Fruit fly (Drosophila melanogaster) whole organism, embryonic: Measurements from ENCODE around the gene Lamtor5.

ENCODE experiments used
- Atf-2 ChIP-seq: fragments of 200-800 bp; sonication (Bioruptor generic); optimal IDR thresholded peaks from 2 replicates; lab custom pipeline; 2016; ENCODE audit warnings: missing biosample characterization, missing genetic modification characterization
- Atf6 ChIP-seq: fragments of 200-800 bp; sonication (Bioruptor generic); IDR thresholded peaks from 2 replicates; pipeline ENCODE4 v1.3.6; 2022; ENCODE audit warnings: missing biosample characterization, missing genetic modification characterization
- CG11560 ChIP-seq: fragments of 200-800 bp; sonication (Bioruptor generic); IDR thresholded peaks from 3 replicates; pipeline ENCODE4 v1.3.6; 2022; ENCODE audit warnings: missing biosample characterization, missing genetic modification characterization
- CG12236 ChIP-seq: fragments of 200-800 bp; sonication (Bioruptor generic); optimal IDR thresholded peaks from 2 replicates; lab custom pipeline; 2016; ENCODE audit warnings: missing biosample characterization, missing genetic modification characterization
- CG13287 ChIP-seq: fragments of 200-800 bp; sonication (Bioruptor generic); IDR thresholded peaks from 2 replicates; pipeline ENCODE4 v1.3.6; 2022; ENCODE audit warnings: missing biosample characterization, missing genetic modification characterization; ENCODE audit not compliant: partially characterized antibody
- CG14667 ChIP-seq: fragments of 200-800 bp; sonication (Bioruptor generic); IDR thresholded peaks from 2 replicates; pipeline ENCODE4 v1.3.6; 2022; ENCODE audit warnings: missing biosample characterization, missing genetic modification characterization
- CG17568 ChIP-seq: fragments of 200-800 bp; sonication (Bioruptor generic); optimal IDR thresholded peaks from 2 replicates; lab custom pipeline; 2018; ENCODE audit warnings: missing biosample characterization, mild to moderate bottlenecking, missing genetic modification characterization, moderate library complexity
- CG18599 ChIP-seq: fragments of 200-800 bp; sonication (Bioruptor generic); optimal IDR thresholded peaks from 3 replicates; lab custom pipeline; 2017; ENCODE audit warnings: missing biosample characterization, missing genetic modification characterization, mild to moderate bottlenecking, moderate library complexity, missing genetic modification reagents
- CG2678 ChIP-seq: fragments of 200-800 bp; sonication (Bioruptor generic); optimal IDR thresholded peaks from 3 replicates; lab custom pipeline; 2019; ENCODE audit warnings: missing biosample characterization, mild to moderate bottlenecking, missing genetic modification characterization, moderate library complexity
- CG2875 ChIP-seq: fragments of 200-800 bp; sonication (Bioruptor generic); optimal IDR thresholded peaks from 2 replicates; lab custom pipeline; 2017; ENCODE audit warnings: missing biosample characterization, mild to moderate bottlenecking, missing genetic modification characterization, missing genetic modification reagents
- CG2889 ChIP-seq: fragments of 200-800 bp; sonication (Bioruptor generic); IDR thresholded peaks from 3 replicates; pipeline ENCODE4 v1.3.6; 2022; ENCODE audit warnings: missing biosample characterization, missing genetic modification characterization
- CG30020 ChIP-seq: fragments of 200-800 bp; optimal IDR thresholded peaks from 2 replicates; lab custom pipeline; 2019; ENCODE audit warnings: missing biosample characterization, mild to moderate bottlenecking, missing genetic modification characterization, moderate library complexity
- CG3065 ChIP-seq: fragments of 200-800 bp; sonication (Bioruptor generic); optimal IDR thresholded peaks from 2 replicates; lab custom pipeline; 2016; ENCODE audit warnings: missing biosample characterization, missing genetic modification characterization
- CG3726 ChIP-seq: fragments of 200-800 bp; sonication (Bioruptor generic); IDR thresholded peaks from 3 replicates; pipeline ENCODE4, ENCODE4 v1.3.6; 2022; ENCODE audit warnings: missing biosample characterization, missing genetic modification characterization
- CG4617 ChIP-seq: fragments of 200-800 bp; sonication (Bioruptor generic); optimal IDR thresholded peaks from 3 replicates; lab custom pipeline; 2016; ENCODE audit warnings: missing biosample characterization, missing genetic modification characterization, borderline replicate concordance
- CG6683 ChIP-seq: fragments of 200-800 bp; sonication (Bioruptor generic); optimal IDR thresholded peaks from 2 replicates; lab custom pipeline; 2017; ENCODE audit warnings: missing biosample characterization, mild to moderate bottlenecking, missing genetic modification characterization, missing genetic modification reagents
- CG6791 ChIP-seq: fragments of 200-800 bp; sonication (Bioruptor generic); IDR thresholded peaks from 3 replicates; pipeline ENCODE4 v1.3.6; 2022; ENCODE audit warnings: missing biosample characterization, missing genetic modification characterization; ENCODE audit not compliant: partially characterized antibody
- CG7745 ChIP-seq: fragments of 200-800 bp; sonication (Bioruptor generic); optimal IDR thresholded peaks from 2 replicates; lab custom pipeline; 2018; ENCODE audit warnings: missing biosample characterization, mild to moderate bottlenecking, missing genetic modification characterization, moderate library complexity
- CG8478 ChIP-seq: fragments of >200 bp; optimal IDR thresholded peaks from 2 replicates; lab custom pipeline; 2018
- CG9437 ChIP-seq: fragments of 200-800 bp; sonication (Bioruptor generic); optimal IDR thresholded peaks from 2 replicates; lab custom pipeline; 2018; ENCODE audit warnings: missing biosample characterization, mild to moderate bottlenecking, missing genetic modification characterization
- CkIIα-i1 ChIP-seq: fragments of 200-800 bp; sonication (Bioruptor generic); IDR thresholded peaks from 2 replicates; pipeline ENCODE4 v1.3.6; 2022; ENCODE audit warnings: missing biosample characterization, missing genetic modification characterization
- Dip3 ChIP-seq: fragments of 200-800 bp; sonication (Bioruptor generic); optimal IDR thresholded peaks from 3 replicates; lab custom pipeline; 2016; ENCODE audit warnings: missing biosample characterization, missing genetic modification characterization
- ERR ChIP-seq: fragments of 200-800 bp; sonication (Bioruptor generic); optimal IDR thresholded peaks from 2 replicates; lab custom pipeline; 2016; ENCODE audit warnings: missing biosample characterization, missing genetic modification characterization
- H15 ChIP-seq: fragments of 200-800 bp; sonication (Bioruptor generic); IDR thresholded peaks from 3 replicates; pipeline ENCODE4 v1.3.6; 2022; ENCODE audit warnings: missing biosample characterization, missing genetic modification characterization
- HHEX ChIP-seq: fragments of 200-800 bp; sonication (Bioruptor generic); optimal IDR thresholded peaks from 3 replicates; lab custom pipeline; 2017; ENCODE audit warnings: missing biosample characterization, mild to moderate bottlenecking, missing genetic modification characterization, missing genetic modification reagents
- Jarid2 ChIP-seq: fragments of 200-800 bp; sonication (Bioruptor generic); optimal IDR thresholded peaks from 3 replicates; lab custom pipeline; 2017; ENCODE audit warnings: mild to moderate bottlenecking, missing biosample characterization, missing genetic modification reagents, missing genetic modification characterization
- Mad ChIP-seq: fragments of 200-800 bp; sonication (Bioruptor generic); optimal IDR thresholded peaks from 2 replicates; lab custom pipeline; 2016; ENCODE audit warnings: missing biosample characterization, missing genetic modification characterization
- Myb ChIP-seq: fragments of 200-800 bp; sonication (Bioruptor generic); optimal IDR thresholded peaks from 2 replicates; lab custom pipeline; 2016; ENCODE audit warnings: missing biosample characterization, missing genetic modification characterization
- Nf-YC ChIP-seq: fragments of 200-800 bp; optimal IDR thresholded peaks from 3 replicates; lab custom pipeline; 2019; ENCODE audit warnings: missing biosample characterization, mild to moderate bottlenecking, missing genetic modification characterization, moderate library complexity
- Side ChIP-seq: fragments of 200-800 bp; sonication (Bioruptor generic); optimal IDR thresholded peaks from 2 replicates; lab custom pipeline; 2016; ENCODE audit warnings: missing biosample characterization, missing genetic modification characterization
- ase ChIP-seq: fragments of 200-800 bp; sonication (Bioruptor generic); IDR thresholded peaks from 3 replicates; pipeline ENCODE4 v1.3.6; 2022; ENCODE audit warnings: missing biosample characterization, missing genetic modification characterization
- bcd ChIP-seq: fragments of 200-800 bp; sonication (Bioruptor generic); optimal IDR thresholded peaks from 2 replicates; lab custom pipeline; 2017; ENCODE audit warnings: missing biosample characterization, mild to moderate bottlenecking, missing genetic modification characterization
- bsh ChIP-seq, 2 experiments: fragments of 200-800 bp; sonication (Bioruptor generic); optimal IDR thresholded peaks; 2 replicates each; lab custom pipeline; 2017 to 2018; ENCODE audit warnings: mild to moderate bottlenecking in 2 of 2, missing biosample characterization in 2 of 2, missing genetic modification characterization in 2 of 2, moderate library complexity in 1 of 2
- chinmo ChIP-seq: fragments of 200-800 bp; sonication (Bioruptor generic); IDR thresholded peaks from 4 replicates; pipeline ENCODE4 v1.3.6; 2022; ENCODE audit warnings: missing biosample characterization, missing genetic modification characterization; ENCODE audit not compliant: partially characterized antibody
- crol ChIP-seq: fragments of 200-800 bp; sonication (Bioruptor generic); IDR thresholded peaks from 2 replicates; pipeline ENCODE4 v1.3.6; 2022; ENCODE audit warnings: missing biosample characterization, missing genetic modification characterization
- disco-r ChIP-seq: fragments of 200-800 bp; sonication (Bioruptor generic); optimal IDR thresholded peaks from 2 replicates; lab custom pipeline; 2016; ENCODE audit warnings: missing biosample characterization, missing genetic modification characterization
- dm ChIP-seq: fragments of 200-800 bp; sonication (Bioruptor generic); optimal IDR thresholded peaks from 3 replicates; lab custom pipeline; 2016; ENCODE audit warnings: missing biosample characterization, missing genetic modification characterization
- dpn ChIP-seq, 2 experiments: fragments of 200-800 bp; sonication (Bioruptor generic); optimal IDR thresholded peaks; 3 replicates each; lab custom pipeline; 2016; ENCODE audit warnings: missing biosample characterization in 2 of 2, missing genetic modification characterization in 2 of 2
- emc ChIP-seq: fragments of 200-800 bp; sonication (Bioruptor generic); optimal IDR thresholded peaks from 2 replicates; lab custom pipeline; 2016; ENCODE audit warnings: missing biosample characterization, missing genetic modification characterization
- esg ChIP-seq: fragments of 200-800 bp; sonication (Bioruptor generic); conservative IDR thresholded peaks from 2 replicates; pipeline ENCODE4 v1.3.6; 2022; ENCODE audit warnings: missing biosample characterization, missing genetic modification characterization
- fd102C ChIP-seq: fragments of 200-800 bp; sonication (Bioruptor generic); optimal IDR thresholded peaks from 2 replicates; lab custom pipeline; 2018; ENCODE audit warnings: missing biosample characterization, mild to moderate bottlenecking, missing genetic modification characterization, moderate library complexity
- fu2 ChIP-seq: fragments of 200-800 bp; sonication (Bioruptor generic); optimal IDR thresholded peaks from 2 replicates; lab custom pipeline; 2016; ENCODE audit warnings: missing biosample characterization, missing genetic modification characterization
- inv ChIP-seq: fragments of 200-800 bp; sonication (Bioruptor generic); IDR thresholded peaks from 2 replicates; pipeline ENCODE4 v1.3.6; 2022; ENCODE audit warnings: missing biosample characterization, missing genetic modification characterization; ENCODE audit not compliant: partially characterized antibody
- luna ChIP-seq: fragments of 200-800 bp; sonication (Bioruptor generic); optimal IDR thresholded peaks from 2 replicates; lab custom pipeline; 2016; ENCODE audit warnings: missing biosample characterization, missing genetic modification characterization
- oc ChIP-seq: fragments of 200-800 bp; sonication (Bioruptor generic); optimal IDR thresholded peaks from 2 replicates; lab custom pipeline; 2018; ENCODE audit warnings: missing biosample characterization, mild to moderate bottlenecking, missing genetic modification characterization, moderate library complexity
- pho ChIP-seq: fragments of 200-800 bp; sonication (Bioruptor generic); optimal IDR thresholded peaks from 2 replicates; lab custom pipeline; 2016; ENCODE audit warnings: missing biosample characterization, missing genetic modification characterization
- phol ChIP-seq: fragments of 200-800 bp; sonication (Bioruptor generic); optimal IDR thresholded peaks from 3 replicates; lab custom pipeline; 2018; ENCODE audit warnings: missing biosample characterization, mild to moderate bottlenecking, missing genetic modification characterization, moderate library complexity
- pnt ChIP-seq: fragments of 200-800 bp; sonication (Bioruptor generic); optimal IDR thresholded peaks from 3 replicates; lab custom pipeline; 2016; ENCODE audit warnings: missing biosample characterization, missing genetic modification characterization
- sima ChIP-seq: fragments of 200-800 bp; sonication (Bioruptor generic); optimal IDR thresholded peaks from 2 replicates; lab custom pipeline; 2016; ENCODE audit warnings: missing biosample characterization, missing genetic modification characterization
- stc ChIP-seq: fragments of 200-800 bp; sonication (Bioruptor generic); IDR thresholded peaks from 2 replicates; pipeline ENCODE4 v1.3.6; 2022; ENCODE audit warnings: missing biosample characterization, missing genetic modification characterization
- tap ChIP-seq: fragments of 200-800 bp; optimal IDR thresholded peaks from 3 replicates; lab custom pipeline; 2019; ENCODE audit warnings: missing biosample characterization, mild to moderate bottlenecking, missing genetic modification characterization, moderate library complexity
- yki ChIP-seq: fragments of >200 bp; optimal IDR thresholded peaks from 3 replicates; lab custom pipeline; 2018

Lamtor5 gene

DNA sequence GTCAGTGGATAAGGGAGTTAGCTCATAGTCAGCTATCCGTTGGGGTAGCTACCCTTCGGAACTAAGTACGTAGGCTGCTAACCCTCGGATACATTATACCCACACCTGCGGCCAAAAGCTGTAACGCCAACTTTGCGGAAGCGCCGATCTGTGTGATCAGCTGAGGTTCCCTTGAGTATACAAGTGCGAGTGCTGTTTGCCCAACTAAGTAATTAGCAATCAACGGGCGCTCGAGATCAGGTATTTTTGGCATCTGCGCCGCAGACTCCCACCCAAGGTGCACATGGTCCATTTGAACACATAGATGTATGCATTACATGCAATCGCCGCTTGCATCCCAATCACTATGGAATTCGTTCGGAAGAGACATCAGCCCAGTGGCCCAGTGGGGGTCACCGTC lies 4.7 kb downstream of the Lamtor5 start (continued):
- TF ChIP-seq bsh (GFP tag; optimal IDR thresholded peaks at IDR 0.05; lab: Kevin White, UChicago) (no peak), bcd (GFP tag; lab: Kevin White, UChicago) (peak; percentile 54), Side (GFP tag; lab: Kevin White, UChicago) (peak; percentile 60), pho (GFP tag; lab: Kevin White, UChicago) (peak; percentile 66), sima (GFP tag; lab: Kevin White, UChicago) (peak; percentile 32), fd102C (no peak), Myb (peak; percentile 42), pnt (GFP tag; lab: Kevin White, UChicago) (peak; percentile 44), inv (GFP tag; lab: Robert Waterston, UW) (no peak), dm (no peak), CG4617 (GFP tag; lab: Kevin White, UChicago) (no peak), CG13287 (no peak), CG3726 (GFP tag; lab: Robert Waterston, UW) (no peak), Nf-YC (tag; lab: Kevin White, UChicago) (peak; percentile 35), tap (tag; lab: Kevin White, UChicago) (no peak), fu2 (GFP tag; lab: Kevin White, UChicago) (no peak), CG3065 (no peak), CG8478 (no peak), CG6683 (peak; percentile 82), H15 (GFP tag; lab: Robert Waterston, UW) (no peak), yki (lab: Kevin White, UChicago) (no peak), CG14667 (GFP tag; lab: Robert Waterston, UW) (no peak), HHEX (GFP tag; lab: Kevin White, UChicago) (peak; percentile 87), CG7745 (tag; lab: Kevin White, UChicago) (no peak), CG30020 (no peak), Atf-2 (GFP tag; lab: Kevin White, UChicago) (no peak), disco-r (GFP tag; lab: Kevin White, UChicago) (peak; percentile 59), luna (GFP tag; lab: Kevin White, UChicago) (peak; percentile 77), CG9437 (no peak), CG12236 (GFP tag; lab: Kevin White, UChicago) (no peak), CG2889 (peak; percentile 65; the same call in 2 of the 3 replicates), CG17568 (GFP tag; lab: Kevin White, UChicago) (peak; percentile 66), Dip3 (GFP tag; lab: Kevin White, UChicago) (peak; percentile 16), esg (GFP tag; lab: Robert Waterston, UW) (no peak), chinmo (GFP tag; lab: Robert Waterston, UW) (no peak), Mad (GFP tag; lab: Kevin White, UChicago) (no peak), oc (no peak), dpn (GFP tag; optimal IDR thresholded peaks at IDR 0.05; lab: Kevin White, UChicago) (peak; percentile 21 to 77), CG2678 (tag; lab: Kevin White, UChicago) (peak; percentile 79), Jarid2 (peak; percentile 52), CG2875 (peak; percentile 52), CkIIα-i1 (GFP tag; lab: Robert Waterston, UW) (peak; percentile 32; the same call in 1 of the 2 replicates), stc (GFP tag; lab: Robert Waterston, UW) (0 out of 2 replicates have a peak, but pooled peaks have one; percentile 9), Atf6 (GFP tag; lab: Robert Waterston, UW) (peak; percentile 92), crol (GFP tag; lab: Robert Waterston, UW) (no peak), CG6791 (GFP tag; lab: Robert Waterston, UW) (no peak), ERR (GFP tag; lab: Kevin White, UChicago) (peak; percentile 69), emc (GFP tag; lab: Kevin White, UChicago) (no peak), ase (GFP tag; lab: Robert Waterston, UW) (peak; percentile 57; the same call in 2 of the 3 replicates), CG18599 (GFP tag; lab: Kevin White, UChicago) (peak; percentile 96), CG11560 (tag; lab: Robert Waterston, UW) (no peak), phol (tag; lab: Kevin White, UChicago) (no peak)
